Worm (Caenorhabditis elegans): ENCODE measurements around the gene K01A11.3.

K01A11.3 gene

ce11 chrIII:3452563-3453210, at the start of gene K01A11.3, which contains the start of gene C34C12.12:
Gene K01A11.3 (minus strand): TSS chrIII:3452613.
Gene C34C12.12 (plus strand): TSS chrIII:3453194.
- no peak for TF ChIP-seq unc-62 (GFP tag; optimal IDR thresholded peaks at IDR 0.05)

ce11 chrIII:3499850-3500249, 47.4 kb upstream of the K01A11.3 start:
- no peak for TF ChIP-seq unc-62 (GFP tag; optimal IDR thresholded peaks at IDR 0.05)

- TF ChIP-seq unc-62 (GFP tag; optimal IDR thresholded peaks at IDR 0.05): no peak
These were observed 46.5 kb upstream of the K01A11.3 start, which contains the start of gene M01F1.9 for ce11 chrIII:3498957-3499356. Gene M01F1.9 (minus strand): TSS chrIII:3499057.

ce11 chrIII:3493138-3493537, 40.7 kb upstream of the K01A11.3 start, which contains the start of gene gly-14:
Gene gly-14 (minus strand): TSS chrIII:3493238.
- no peak for TF ChIP-seq unc-62 (GFP tag; optimal IDR thresholded peaks at IDR 0.05)

ce11 chrIII:3488224-3488623, 35.8 kb upstream of the K01A11.3 start, which contains the start of gene C34C12.7:
Gene C34C12.7 (minus strand): TSS chrIII:3488341.
- TF ChIP-seq unc-62 (GFP tag; optimal IDR thresholded peaks at IDR 0.05): no peak

- TF ChIP-seq unc-62 (GFP tag; optimal IDR thresholded peaks at IDR 0.05): no peak
These were observed 34.7 kb upstream of the K01A11.3 start for ce11 chrIII:3487133-3487532.

- no peak for TF ChIP-seq unc-62 (GFP tag; optimal IDR thresholded peaks at IDR 0.05)
These were observed 33.6 kb upstream of the K01A11.3 start for ce11 chrIII:3486055-3486454.

- TF ChIP-seq unc-62 (GFP tag; optimal IDR thresholded peaks at IDR 0.05): no peak
These were observed 32.6 kb upstream of the K01A11.3 start for ce11 chrIII:3484995-3485394.

- no peak for TF ChIP-seq unc-62 (GFP tag; optimal IDR thresholded peaks at IDR 0.05)
These were observed 29.9 kb upstream of the K01A11.3 start, which contains the start of gene C34C12.6 for ce11 chrIII:3482291-3482690. Gene C34C12.6 (plus strand): TSS chrIII:3482591.

- TF ChIP-seq unc-62 (GFP tag; optimal IDR thresholded peaks at IDR 0.05): no peak
These were observed 28.5 kb upstream of the K01A11.3 start for ce11 chrIII:3480950-3481349.

ce11 chrIII:3480236-3480635, 27.8 kb upstream of the K01A11.3 start:
- TF ChIP-seq unc-62 (GFP tag; optimal IDR thresholded peaks at IDR 0.05): no peak

ce11 chrIII:3478795-3479398, 26.5 kb upstream of the K01A11.3 start:
- no peak for TF ChIP-seq unc-62 (GFP tag; optimal IDR thresholded peaks at IDR 0.05)

- no peak for TF ChIP-seq unc-62 (GFP tag; optimal IDR thresholded peaks at IDR 0.05)
These were observed 25.0 kb upstream of the K01A11.3 start for ce11 chrIII:3477375-3477774.

ce11 chrIII:3476245-3476644, 23.8 kb upstream of the K01A11.3 start:
- no peak for TF ChIP-seq unc-62 (GFP tag; optimal IDR thresholded peaks at IDR 0.05)

ce11 chrIII:3475497-3475896, 23.1 kb upstream of the K01A11.3 start, which contains the start of gene C34C12.9:
Gene C34C12.9 (minus strand): TSS chrIII:3475512.
- TF ChIP-seq unc-62 (GFP tag; optimal IDR thresholded peaks at IDR 0.05): no peak

- TF ChIP-seq unc-62 (GFP tag; optimal IDR thresholded peaks at IDR 0.05): no peak
These were observed 22.6 kb upstream of the K01A11.3 start for ce11 chrIII:3475014-3475413.

- no peak for TF ChIP-seq unc-62 (GFP tag; optimal IDR thresholded peaks at IDR 0.05)
These were observed 19.1 kb upstream of the K01A11.3 start, which contains the start of gene rsu-1 for ce11 chrIII:3471403-3472053. Gene rsu-1 (plus strand): TSS chrIII:3472003.

Measured in whole organism, dauer.